Worm (Caenorhabditis elegans): Measurements from ENCODE around the gene ekl-5.

ekl-5 gene

DNA sequence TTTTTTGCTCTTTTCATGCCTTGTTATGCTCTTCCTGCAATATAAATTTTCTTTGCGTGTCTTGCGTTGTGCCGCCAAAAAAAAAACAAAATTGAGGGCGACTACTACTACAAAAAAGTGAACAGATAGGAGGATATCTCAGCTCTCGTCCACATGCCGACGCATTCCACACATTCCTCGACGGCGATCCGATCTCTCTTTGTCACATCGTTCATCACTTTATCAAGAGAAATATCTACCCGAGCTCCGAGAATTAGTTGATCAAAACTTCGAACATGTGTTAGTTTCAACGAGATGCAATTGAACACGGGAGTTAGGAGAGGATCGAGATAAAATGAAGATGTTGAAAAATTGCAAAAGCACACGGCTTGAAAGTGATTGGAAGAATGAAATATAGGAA is 45.9 kb downstream of the ekl-5 start:
- TF ChIP-seq pha-4 (tag; optimal IDR thresholded peaks at IDR 0.05), result no peak
- no peak for TF ChIP-seq akir-1 (GFP tag; optimal IDR thresholded peaks at IDR 0.05)
- no peak for TF ChIP-seq ccch-3 (GFP tag; optimal IDR thresholded peaks at IDR 0.05)
- TF ChIP-seq bed-2 (GFP tag; IDR thresholded peaks at IDR 0.05), result no peak
- TF ChIP-seq let-607 (tag; optimal IDR thresholded peaks at IDR 0.05), result no peak
- no peak for TF ChIP-seq lag-1 (GFP tag; IDR thresholded peaks at IDR 0.05)
- TF ChIP-seq Y53G8AR.9 (GFP tag; conservative IDR thresholded peaks at IDR 0.05), result no peak
- TF ChIP-seq B0035.1 (tag; optimal IDR thresholded peaks at IDR 0.05), result no peak
- TF ChIP-seq rec-8 (tag; optimal IDR thresholded peaks at IDR 0.05), result no peak
- TF ChIP-seq chd-7 (tag; optimal IDR thresholded peaks at IDR 0.05), result no peak

All from whole organism, young adult.